Worm (Caenorhabditis elegans): ENCODE data around the gene C18D11.9.
A peak's percentile ranks its signal among the peaks of the same experiment; 100 is the strongest.
"Not testable (repeated sequence)": the region's sequence is repeated elsewhere in the genome, so short reads cannot be mapped to it uniquely, and the experiment has no call there.

Gene C18D11.9

ce11 chrIII:11808818-11809217 lies at the start of gene C18D11.9:
Gene C18D11.9 (plus strand): TSS chrIII:11809118.
- TF ChIP-seq ahr-1 (tag; optimal IDR thresholded peaks at IDR 0.05): no peak
- no peak for TF ChIP-seq K09A11.1 (tag; optimal IDR thresholded peaks at IDR 0.05; ENCODE audit: insufficient read depth)
- TF ChIP-seq pha-2 (tag; optimal IDR thresholded peaks at IDR 0.05): no peak
- TF ChIP-seq ceh-18 (tag; optimal IDR thresholded peaks at IDR 0.05): no peak
- no peak for TF ChIP-seq ceh-31 (tag; optimal IDR thresholded peaks at IDR 0.05)
- TF ChIP-seq unc-42 (tag; optimal IDR thresholded peaks at IDR 0.05): no peak
- TF ChIP-seq gmeb-2 (tag; optimal IDR thresholded peaks at IDR 0.05): no peak
- TF ChIP-seq sox-2 (GFP tag; IDR thresholded peaks at IDR 0.05): no peak
- no peak for TF ChIP-seq mec-3 (tag; optimal IDR thresholded peaks at IDR 0.05; ENCODE audit: borderline replicate concordance)
- TF ChIP-seq ceh-19 (GFP tag; optimal IDR thresholded peaks at IDR 0.05): no peak
- no peak for TF ChIP-seq nhr-232 (tag; optimal IDR thresholded peaks at IDR 0.05)
- no peak for TF ChIP-seq ceh-30 (tag; optimal IDR thresholded peaks at IDR 0.05)
- TF ChIP-seq ceh-14 (tag; optimal IDR thresholded peaks at IDR 0.05): no peak
- TF ChIP-seq rnt-1 (tag; optimal IDR thresholded peaks at IDR 0.05): no peak
- TF ChIP-seq K02D7.2 (tag; optimal IDR thresholded peaks at IDR 0.05): no peak
- TF ChIP-seq ref-2 (tag; optimal IDR thresholded peaks at IDR 0.05): no peak
- no peak for TF ChIP-seq elt-4 (tag; optimal IDR thresholded peaks at IDR 0.05)
- TF ChIP-seq elt-2 (tag; optimal IDR thresholded peaks at IDR 0.05): no peak

ce11 chrIII:11760634-11761033 lies 48.3 kb upstream of the C18D11.9 start:
- TF ChIP-seq hlh-30 (tag; optimal IDR thresholded peaks at IDR 0.05; ENCODE audit: insufficient read depth) (no peak), npax-4 (tag; optimal IDR thresholded peaks at IDR 0.05) (no peak), syd-9 (tag; optimal IDR thresholded peaks at IDR 0.05) (no peak), hlh-6 (tag; optimal IDR thresholded peaks at IDR 0.05) (no peak), ceh-24 (tag; optimal IDR thresholded peaks at IDR 0.05) (no peak), ref-2 (tag; optimal IDR thresholded peaks at IDR 0.05) (no peak), dve-1 (tag; optimal IDR thresholded peaks at IDR 0.05) (no peak), pax-1 (tag; optimal IDR thresholded peaks at IDR 0.05) (no peak), unc-86 (tag; optimal IDR thresholded peaks at IDR 0.05) (no peak), ahr-1 (tag; optimal IDR thresholded peaks at IDR 0.05) (no peak), gmeb-2 (tag; optimal IDR thresholded peaks at IDR 0.05) (no peak), pat-9 (tag; optimal IDR thresholded peaks at IDR 0.05) (no peak)

ce11 chrIII:11773581-11773980 lies 35.3 kb upstream of the C18D11.9 start, which contains the start of gene gbf-1:
Gene gbf-1 (minus strand): TSS chrIII:11773681.
- not testable (repeated sequence) for TF ChIP-seq ceh-9, ttx-3, ceh-22 (tag; optimal IDR thresholded peaks at IDR 0.05)

DNA sequence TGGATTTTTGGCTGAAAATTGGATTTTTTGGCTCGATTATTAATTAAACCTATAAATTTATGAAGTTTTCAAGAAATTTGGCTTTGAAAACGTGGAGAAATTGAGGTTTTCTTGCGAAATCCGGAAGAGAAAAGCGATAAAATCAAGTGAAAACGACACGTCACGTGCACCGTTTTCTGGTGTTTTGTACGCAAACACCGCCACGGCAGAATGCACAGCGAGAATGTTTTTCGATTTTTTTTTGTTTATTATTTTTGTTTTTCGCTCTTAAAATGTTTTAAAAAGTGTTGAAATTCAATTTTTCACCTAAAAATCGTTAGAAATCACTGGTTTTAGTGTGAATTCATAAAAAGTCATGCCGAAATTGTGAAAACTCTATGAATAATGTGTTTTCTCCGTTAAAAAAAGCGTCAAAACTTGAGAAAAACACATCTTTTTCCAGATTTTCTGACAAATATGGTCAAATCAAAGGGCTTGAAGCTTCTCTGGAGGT lies 34.4 kb upstream of the C18D11.9 start, which contains the start of gene immp-1:
TSS of gene immp-1 (plus strand) at position 443 of the 493 bp plus-strand sequence.
- TF ChIP-seq pag-3 (tag; optimal IDR thresholded peaks at IDR 0.05; ENCODE audit: borderline replicate concordance): no peak
- no peak for TF ChIP-seq ceh-14 (tag; optimal IDR thresholded peaks at IDR 0.05)
- TF ChIP-seq hlh-30 (tag; optimal IDR thresholded peaks at IDR 0.05; ENCODE audit: insufficient read depth): peak; percentile 93
- TF ChIP-seq ceh-22 (tag; optimal IDR thresholded peaks at IDR 0.05): no peak
- no peak for TF ChIP-seq rnt-1 (tag; optimal IDR thresholded peaks at IDR 0.05)
- TF ChIP-seq nfya-1 (tag; optimal IDR thresholded peaks at IDR 0.05): peak; percentile 8
- no peak for TF ChIP-seq ceh-18 (tag; optimal IDR thresholded peaks at IDR 0.05)
- TF ChIP-seq nhr-232 (tag; optimal IDR thresholded peaks at IDR 0.05): no peak
- TF ChIP-seq sdc-2 (tag; optimal IDR thresholded peaks at IDR 0.05): no peak
- TF ChIP-seq T23F11.4 (GFP tag; optimal IDR thresholded peaks at IDR 0.05): no peak
- no peak for TF ChIP-seq ceh-34 (tag; optimal IDR thresholded peaks at IDR 0.05)
- TF ChIP-seq ceh-6 (GFP tag; optimal IDR thresholded peaks at IDR 0.05): no peak
- no peak for TF ChIP-seq sox-4 (tag; optimal IDR thresholded peaks at IDR 0.05)

All from whole organism, late embryonic.